Worm (Caenorhabditis elegans) whole organism, L4 larva: Measurements from ENCODE around the gene C28C12.1.
A peak's percentile ranks its signal among the peaks of the same experiment; 100 is the strongest.

Experiments
- D1046.2 ChIP-seq: fragments of 200-800 bp; sonication (Bioruptor generic); IDR thresholded peaks from 2 replicates; pipeline ENCODE4 v1.3.6; 2022; ENCODE audit warnings: missing genetic modification characterization, missing compliant biosample characterization
- T20F7.1 ChIP-seq: fragments of 200-800 bp; sonication (Bioruptor generic); optimal IDR thresholded peaks from 2 replicates; lab custom pipeline; 2018; ENCODE audit warnings: mild to moderate bottlenecking, missing genetic modification characterization, missing compliant biosample characterization
- Y48G9A.11 ChIP-seq: fragments of 200-800 bp; sonication (Bioruptor generic); IDR thresholded peaks from 2 replicates; pipeline ENCODE4 v1.3.6; 2022; ENCODE audit warnings: missing genetic modification reagents, missing genetic modification characterization, missing compliant biosample characterization
- Y5F2A.4 ChIP-seq: fragments of 200-800 bp; sonication (Bioruptor generic); optimal IDR thresholded peaks from 2 replicates; lab custom pipeline; 2018; ENCODE audit warnings: mild to moderate bottlenecking, missing genetic modification characterization, missing compliant biosample characterization
- aha-1 ChIP-seq: fragments of 150-350 bp; peaks from one replicate; lab custom pipeline; 2014; ENCODE audit warnings: missing biosample characterization, missing genetic modification characterization
- ceh-32 ChIP-seq: sonication (generic microtip); optimal IDR thresholded peaks from 2 replicates; lab custom pipeline; 2016; ENCODE audit warnings: mild to moderate bottlenecking, missing genetic modification characterization, missing compliant biosample characterization; ENCODE audit not compliant: poor library complexity
- ceh-44 ChIP-seq: fragments of 200-800 bp; sonication (Bioruptor generic); IDR thresholded peaks from 2 replicates; pipeline ENCODE4 v1.3.6; 2022; ENCODE audit warnings: missing genetic modification reagents, missing genetic modification characterization, missing compliant biosample characterization
- ceh-82 ChIP-seq: sonication (generic microtip); optimal IDR thresholded peaks from 2 replicates; lab custom pipeline; 2017; ENCODE audit warnings: missing biosample characterization, missing genetic modification characterization
- ctbp-1 ChIP-seq: fragments of 200-800 bp; sonication (Bioruptor generic); IDR thresholded peaks from 2 replicates; pipeline ENCODE4 v1.3.6; 2022; ENCODE audit warnings: missing genetic modification reagents, missing genetic modification characterization, missing compliant biosample characterization
- daf-16 ChIP-seq, 3 experiments: sonication (generic microtip); optimal IDR thresholded peaks; 2 replicates each; lab custom pipeline; 2016 to 2017; ENCODE audit warnings: missing genetic modification characterization in 3 of 3, missing genetic modification reagents in 3 of 3, mild to moderate bottlenecking in 2 of 3, missing compliant biosample characterization in 2 of 3, missing biosample characterization in 1 of 3, moderate library complexity in 1 of 3
- daf-19 ChIP-seq: fragments of 200-800 bp; sonication (Bioruptor generic); conservative IDR thresholded peaks from 2 replicates; pipeline ENCODE4 v1.3.6; 2022; ENCODE audit warnings: missing genetic modification characterization, missing compliant biosample characterization
- daf-8 ChIP-seq: fragments of 200-800 bp; sonication (Bioruptor generic); IDR thresholded peaks from 2 replicates; pipeline ENCODE4 v1.3.6; 2022; ENCODE audit warnings: missing genetic modification characterization, missing compliant biosample characterization
- dmd-6 ChIP-seq: fragments of 200-800 bp; sonication (Bioruptor generic); IDR thresholded peaks from 2 replicates; pipeline ENCODE4 v1.3.6; 2022; ENCODE audit warnings: missing genetic modification reagents, missing genetic modification characterization, missing compliant biosample characterization
- dmd-8 ChIP-seq: fragments of 200-800 bp; sonication (Bioruptor generic); IDR thresholded peaks from 2 replicates; pipeline ENCODE4 v1.3.6; 2022; ENCODE audit warnings: missing genetic modification characterization, missing compliant biosample characterization
- dmd-9 ChIP-seq: fragments of 200-800 bp; sonication (Bioruptor generic); IDR thresholded peaks from 2 replicates; pipeline ENCODE4 v1.3.6; 2022; ENCODE audit warnings: missing genetic modification reagents, missing genetic modification characterization, missing compliant biosample characterization
- duxl-1 ChIP-seq: sonication (generic microtip); optimal IDR thresholded peaks from 2 replicates; lab custom pipeline; 2016; ENCODE audit warnings: mild to moderate bottlenecking, missing genetic modification characterization, moderate library complexity, missing compliant biosample characterization; ENCODE audit not compliant: poor library complexity
- dve-1 ChIP-seq: sonication (generic microtip); optimal IDR thresholded peaks from 2 replicates; lab custom pipeline; 2017; ENCODE audit warnings: antibody characterized with exemption, mild to moderate bottlenecking, missing genetic modification characterization, missing compliant biosample characterization; ENCODE audit not compliant: insufficient read depth
- egl-27 ChIP-seq: sonication (generic microtip); optimal IDR thresholded peaks from 3 replicates; lab custom pipeline; 2017; ENCODE audit warnings: missing biosample characterization, missing genetic modification reagents, missing genetic modification characterization
- hlh-11 ChIP-seq: fragments of 200-800 bp; sonication (Bioruptor generic); optimal IDR thresholded peaks from 2 replicates; lab custom pipeline; 2018; ENCODE audit warnings: mild to moderate bottlenecking, missing genetic modification characterization, missing compliant biosample characterization
- hlh-30 ChIP-seq: sonication (generic microtip); optimal IDR thresholded peaks from 2 replicates; lab custom pipeline; 2017; ENCODE audit warnings: antibody characterized with exemption, mild to moderate bottlenecking, missing genetic modification characterization, missing compliant biosample characterization; ENCODE audit not compliant: insufficient read depth
- hmg-1.1 ChIP-seq: fragments of 200-800 bp; sonication (Bioruptor generic); IDR thresholded peaks from 2 replicates; pipeline ENCODE4 v1.3.6; 2022; ENCODE audit warnings: missing genetic modification reagents, missing genetic modification characterization, missing compliant biosample characterization
- lim-7 ChIP-seq: fragments of 200-800 bp; sonication (Bioruptor generic); IDR thresholded peaks from 2 replicates; pipeline ENCODE4 v1.3.6; 2022; ENCODE audit warnings: missing genetic modification characterization, missing compliant biosample characterization
- lir-3 ChIP-seq: sonication (generic microtip); optimal IDR thresholded peaks from 2 replicates; lab custom pipeline; 2016; ENCODE audit warnings: mild to moderate bottlenecking, missing genetic modification characterization, missing compliant biosample characterization
- lsy-2 ChIP-seq, 2 experiments: fragments of 150-350 bp in 1 of 2; sonication (generic microtip) in 1 of 2; optimal IDR thresholded peaks; 2 replicates each; lab custom pipeline; 2014 to 2017; ENCODE audit warnings: missing biosample characterization in 2 of 2, missing genetic modification characterization in 2 of 2
- mdl-1 ChIP-seq, 2 experiments: fragments of 150-350 bp in 1 of 2; sonication (generic microtip) in 1 of 2; optimal IDR thresholded peaks; 2 replicates each; lab custom pipeline; 2014 to 2017; ENCODE audit warnings: missing biosample characterization in 2 of 2, missing genetic modification characterization in 2 of 2
- mdt-29 ChIP-seq: fragments of 200-800 bp; sonication (Bioruptor generic); IDR thresholded peaks from 2 replicates; pipeline ENCODE4 v1.3.6; 2022; ENCODE audit warnings: missing genetic modification reagents, missing genetic modification characterization, missing compliant biosample characterization
- mep-1 ChIP-seq: fragments of 150-350 bp; sonication (generic microtip); optimal IDR thresholded peaks from 3 replicates; lab custom pipeline; 2014; ENCODE audit warnings: missing biosample characterization, missing genetic modification characterization
- mes-2 ChIP-seq: sonication (generic microtip); optimal IDR thresholded peaks from 2 replicates; lab custom pipeline; 2016; ENCODE audit warnings: missing genotype, mild to moderate bottlenecking, missing genetic modification characterization, missing compliant biosample characterization; ENCODE audit not compliant: poor library complexity, severe bottlenecking
- mxl-3 ChIP-seq: fragments of 200-800 bp; sonication (Bioruptor generic); optimal IDR thresholded peaks from 2 replicates; lab custom pipeline; 2018; ENCODE audit warnings: mild to moderate bottlenecking, missing genetic modification characterization, missing compliant biosample characterization
- nhr-10 ChIP-seq: fragments of 150-350 bp; optimal IDR thresholded peaks from 2 replicates; lab custom pipeline; 2014; ENCODE audit warnings: missing biosample characterization, missing genetic modification characterization
- nhr-102 ChIP-seq: sonication (generic microtip); optimal IDR thresholded peaks from 2 replicates; lab custom pipeline; 2016; ENCODE audit warnings: mild to moderate bottlenecking, missing genetic modification characterization, moderate library complexity, missing compliant biosample characterization
- nhr-28 ChIP-seq: fragments of 150-350 bp; optimal IDR thresholded peaks from 2 replicates; lab custom pipeline; 2014; ENCODE audit warnings: missing biosample characterization, missing genetic modification characterization
- nhr-48 ChIP-seq: sonication (generic microtip); optimal IDR thresholded peaks from 2 replicates; lab custom pipeline; 2016; ENCODE audit warnings: mild to moderate bottlenecking, missing genetic modification characterization, missing compliant biosample characterization
- nhr-77 ChIP-seq: fragments of 150-350 bp; optimal IDR thresholded peaks from 2 replicates; lab custom pipeline; 2014; ENCODE audit warnings: missing biosample characterization, missing genetic modification characterization
- pqm-1 ChIP-seq: sonication (generic microtip); optimal IDR thresholded peaks from 2 replicates; lab custom pipeline; 2017; ENCODE audit warnings: missing biosample characterization, missing genetic modification characterization
- sdz-12 ChIP-seq: fragments of 200-800 bp; sonication (Bioruptor generic); optimal IDR thresholded peaks from 2 replicates; lab custom pipeline; 2018; ENCODE audit warnings: mild to moderate bottlenecking, missing genetic modification characterization, missing compliant biosample characterization
- skn-1 ChIP-seq: fragments of 150-350 bp; optimal IDR thresholded peaks from 2 replicates; lab custom pipeline; 2014; ENCODE audit warnings: missing biosample characterization, missing genetic modification characterization
- snpc-4 ChIP-seq: fragments of 150-350 bp; optimal IDR thresholded peaks from 2 replicates; lab custom pipeline; 2014; ENCODE audit warnings: missing biosample characterization, missing genetic modification characterization
- tra-1 ChIP-seq: fragments of 200-800 bp; sonication (Bioruptor generic); IDR thresholded peaks from 2 replicates; pipeline ENCODE4 v1.3.6; 2022; ENCODE audit warnings: missing genetic modification reagents, missing genetic modification characterization, missing compliant biosample characterization
- unc-39 ChIP-seq: sonication (generic microtip); optimal IDR thresholded peaks from 2 replicates; lab custom pipeline; 2017; ENCODE audit warnings: missing biosample characterization, missing genetic modification characterization
- unc-62 ChIP-seq, 3 experiments: fragments of 150-350 bp in 1 of 3; sonication (generic microtip); optimal IDR thresholded peaks in 2 of 3; peaks in 1 of 3; 1 replicate in 1 of 3; 2 replicates in 2 of 3; lab custom pipeline; 2014 to 2017; ENCODE audit warnings: missing biosample characterization in 3 of 3, missing genetic modification characterization in 3 of 3, missing genetic modification reagents in 3 of 3, missing genotype in 1 of 3
- vab-7 ChIP-seq: fragments of 200-800 bp; sonication (Bioruptor generic); IDR thresholded peaks from 2 replicates; pipeline ENCODE4 v1.3.6; 2022; ENCODE audit warnings: missing genetic modification reagents, missing genetic modification characterization, missing compliant biosample characterization
- zag-1 ChIP-seq: fragments of 150-350 bp; optimal IDR thresholded peaks from 2 replicates; lab custom pipeline; 2014; ENCODE audit warnings: missing biosample characterization, missing genetic modification characterization
- ztf-7 ChIP-seq: fragments of 150-350 bp; optimal IDR thresholded peaks from 2 replicates; lab custom pipeline; 2014; ENCODE audit warnings: missing biosample characterization, missing genetic modification characterization

The C28C12.1 gene

DNA sequence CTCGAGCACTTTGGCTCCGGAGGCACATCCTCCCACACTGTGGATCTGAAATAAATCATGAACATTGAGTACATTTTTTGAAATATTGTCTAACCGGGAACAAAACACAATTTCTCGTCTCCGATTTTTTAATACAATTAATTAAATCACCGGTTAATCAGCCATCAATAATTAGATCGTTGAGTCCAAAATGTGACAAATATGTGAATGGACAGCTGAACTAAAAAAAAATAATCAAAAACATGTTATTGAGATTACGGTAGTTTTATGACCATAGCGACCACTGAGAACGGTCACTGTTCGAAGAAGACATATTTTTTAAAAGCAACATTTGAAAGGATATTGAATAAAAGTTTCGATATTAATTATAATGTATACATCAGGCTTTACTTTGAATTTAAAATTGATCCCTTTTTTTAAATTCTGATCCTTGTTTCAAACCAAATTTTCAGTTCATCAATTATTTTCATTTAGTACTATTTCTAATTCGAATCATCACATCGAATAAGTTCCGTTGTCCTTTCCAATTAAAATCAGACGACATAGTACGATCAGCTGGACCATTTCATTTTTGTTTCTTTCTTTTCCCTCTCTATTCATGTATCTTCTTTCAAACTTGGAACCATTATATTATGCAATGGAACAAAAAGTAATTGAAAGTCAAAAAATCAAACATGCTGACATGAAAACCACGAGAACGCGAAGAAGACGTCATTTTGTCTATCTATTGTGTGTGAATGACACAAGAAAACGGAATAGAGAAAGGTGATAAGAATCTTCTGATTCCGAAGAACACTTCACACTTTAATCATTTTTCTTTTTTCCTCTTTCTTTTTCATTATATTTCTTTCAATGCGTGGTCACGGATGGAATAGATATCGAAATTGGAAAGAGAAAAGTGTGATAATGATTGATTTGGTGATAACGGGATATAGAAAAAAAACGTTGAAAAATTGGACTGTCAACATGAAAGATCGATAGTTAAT, 28.9 kb downstream of the C28C12.1 start (continued):
- TF ChIP-seq ceh-44 (GFP tag; lab: Robert Waterston, UW) (no peak), Y48G9A.11 (GFP tag; lab: Robert Waterston, UW) (no peak), hmg-1.1 (GFP tag; lab: Robert Waterston, UW) (no peak), vab-7 (GFP tag; lab: Robert Waterston, UW) (no peak), nhr-77 (tag; lab: Kevin White, UChicago) (peak; percentile 96), lsy-2 (tag; optimal IDR thresholded peaks at IDR 0.05; lab: Kevin White, UChicago) (peak; percentile 33 to 72), nhr-102 (tag; lab: Kevin White, UChicago) (peak; percentile 75), lim-7 (GFP tag; lab: Robert Waterston, UW) (no peak), daf-19 (GFP tag; lab: Robert Waterston, UW) (no peak), duxl-1 (tag; lab: Kevin White, UChicago) (peak; percentile 7), ctbp-1 (GFP tag; lab: Robert Waterston, UW) (no peak), dmd-8 (GFP tag; lab: Robert Waterston, UW) (no peak), hlh-11 (peak; percentile 97), dmd-6 (GFP tag; lab: Robert Waterston, UW) (peak; percentile 99), lir-3 (no peak), ceh-82 (tag; lab: Kevin White, UChicago) (no peak), sdz-12 (no peak)

DNA sequence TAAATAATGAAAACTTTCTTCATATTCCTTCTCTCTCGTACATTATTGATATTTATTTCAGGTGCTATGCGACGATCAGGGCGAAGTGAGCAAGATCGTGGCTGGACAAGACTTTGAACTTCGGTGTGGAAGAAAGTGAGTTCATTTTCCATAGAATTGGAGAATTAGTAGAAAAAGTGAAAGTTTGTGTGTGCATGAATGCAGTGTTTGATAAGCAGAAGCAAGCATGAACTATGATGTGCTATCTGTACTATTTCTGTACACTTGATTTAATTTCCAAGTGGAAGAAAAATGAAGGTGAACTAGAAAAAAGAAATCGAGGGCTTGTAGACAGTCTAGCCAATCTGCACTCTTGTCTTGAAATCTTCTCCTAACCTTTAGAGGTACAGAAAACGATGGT, 30.5 kb downstream of the C28C12.1 start:
- no peak for TF ChIP-seq ztf-7 (tag; lab: Kevin White, UChicago)
- no peak for TF ChIP-seq D1046.2 (GFP tag; lab: Robert Waterston, UW)
- peak; percentile 77 for TF ChIP-seq hlh-11
- no peak for TF ChIP-seq unc-39 (tag; lab: Kevin White, UChicago)
- TF ChIP-seq mdt-29, result no peak
- peak; percentile 72 for TF ChIP-seq nhr-10 (tag; lab: Kevin White, UChicago)
- TF ChIP-seq tra-1, result 0 out of 2 replicates have a peak, but pooled peaks have one; percentile 33
- TF ChIP-seq skn-1 (tag; lab: Kevin White, UChicago), result no peak
- peak; percentile 76 for TF ChIP-seq dve-1 (tag; lab: Kevin White, UChicago)
- TF ChIP-seq snpc-4, result no peak
- peak; percentile 91 for TF ChIP-seq dmd-6 (GFP tag; lab: Robert Waterston, UW)
- peak; percentile 22 for TF ChIP-seq mes-2 (tag; lab: Kevin White, UChicago)
- TF ChIP-seq mdl-1 (tag; optimal IDR thresholded peaks at IDR 0.05; lab: Kevin White, UChicago), result peak in 1 of 2 experiments; percentile 32
- TF ChIP-seq pqm-1 (tag; lab: Kevin White, UChicago), result peak; percentile 68
- TF ChIP-seq egl-27 (tag; lab: Kevin White, UChicago), result no peak
- peak in 1 of 2 experiments; percentile 96 for TF ChIP-seq unc-62 (GFP tag; optimal IDR thresholded peaks at IDR 0.05 in 1 of 2; lab: Kevin White, UChicago)
- TF ChIP-seq unc-62 (tag; optimal IDR thresholded peaks at IDR 0.05; lab: Kevin White, UChicago), result no peak
- no peak for TF ChIP-seq daf-8
- no peak for TF ChIP-seq zag-1 (tag; lab: Kevin White, UChicago)
- no peak for TF ChIP-seq ceh-32 (tag; lab: Kevin White, UChicago)
- peak; percentile 13 for TF ChIP-seq nhr-102 (tag; lab: Kevin White, UChicago)
- TF ChIP-seq aha-1 (tag; lab: Kevin White, UChicago), result peak; percentile 13
- peak; percentile 28 for TF ChIP-seq hlh-30 (tag; lab: Kevin White, UChicago)
- TF ChIP-seq dmd-9 (GFP tag; lab: Robert Waterston, UW), result no peak
- no peak for TF ChIP-seq vab-7 (GFP tag; lab: Robert Waterston, UW)
- no peak for TF ChIP-seq dmd-8 (GFP tag; lab: Robert Waterston, UW)
- TF ChIP-seq Y5F2A.4 (GFP tag; lab: Kevin White, UChicago), result no peak
- TF ChIP-seq daf-19 (GFP tag; lab: Robert Waterston, UW), result no peak
- TF ChIP-seq nhr-28 (tag; lab: Kevin White, UChicago), result peak; percentile 69
- peak; percentile 25 for TF ChIP-seq mxl-3 (GFP tag; lab: Kevin White, UChicago)
- peak; percentile 70 for TF ChIP-seq nhr-48
- peak; percentile 33 for TF ChIP-seq mep-1 (tag; lab: Kevin White, UChicago)
- no peak for TF ChIP-seq daf-16 (GFP tag; optimal IDR thresholded peaks at IDR 0.05; lab: Kevin White, UChicago)
- peak; percentile 63 for TF ChIP-seq daf-16 (tag; optimal IDR thresholded peaks at IDR 0.05; lab: Kevin White, UChicago)
- TF ChIP-seq T20F7.1 (GFP tag; lab: Kevin White, UChicago), result peak; percentile 1
